Fruit fly (Drosophila melanogaster) whole organism, wandering third instar larva: Measurements from ENCODE around the gene CG34245.

Experiments
- Hr78 ChIP-seq: fragments of >200 bp; optimal IDR thresholded peaks from 2 replicates; lab custom pipeline; 2017; ENCODE audit warnings: missing biosample characterization, missing genetic modification characterization
- OdsH ChIP-seq: fragments of 200-800 bp; sonication (Bioruptor generic); optimal IDR thresholded peaks from 2 replicates; lab custom pipeline; 2016; ENCODE audit warnings: missing biosample characterization, mild to moderate bottlenecking, missing genetic modification characterization
- br ChIP-seq: fragments of 200-800 bp; sonication (Bioruptor generic); optimal IDR thresholded peaks from 2 replicates; lab custom pipeline; 2016; ENCODE audit warnings: missing biosample characterization, missing genetic modification characterization
- lola ChIP-seq: fragments of >200 bp; optimal IDR thresholded peaks from 2 replicates; lab custom pipeline; 2017; ENCODE audit warnings: missing biosample characterization, missing genetic modification characterization
- pan ChIP-seq: fragments of >200 bp; optimal IDR thresholded peaks from 2 replicates; lab custom pipeline; 2017

dm6 chr3L:14875608-14876007 lies 18.6 kb downstream of the CG34245 start:
- no peak for TF ChIP-seq Hr78 (GFP tag; lab: Kevin White, UChicago)
- no peak for TF ChIP-seq OdsH (GFP tag; lab: Kevin White, UChicago)
- TF ChIP-seq br, result no peak
- no peak for TF ChIP-seq lola (GFP tag; lab: Kevin White, UChicago)
- TF ChIP-seq pan (lab: Kevin White, UChicago), result no peak
